Fruit fly (Drosophila melanogaster) whole organism, wandering third instar larva: ENCODE data around the gene CG1999.

Experiments
- Sp1 ChIP-seq: fragments of 200-800 bp; sonication (Bioruptor generic); optimal IDR thresholded peaks from 3 replicates; lab custom pipeline; 2019; ENCODE audit warnings: missing biosample characterization, mild to moderate bottlenecking, missing genetic modification characterization, moderate library complexity
- ey ChIP-seq: fragments of 200-800 bp; sonication (Bioruptor generic); optimal IDR thresholded peaks from 2 replicates; lab custom pipeline; 2016; ENCODE audit warnings: missing biosample characterization, missing genetic modification characterization
- fru ChIP-seq: fragments of 200-800 bp; sonication (Bioruptor generic); optimal IDR thresholded peaks from 3 replicates; lab custom pipeline; 2016; ENCODE audit warnings: missing biosample characterization, mild to moderate bottlenecking, missing genetic modification characterization
- jim ChIP-seq: fragments of 175-275, 200-325 bp; sonication (Bioruptor generic); optimal IDR thresholded peaks from 2 replicates; lab custom pipeline; 2016; ENCODE audit warnings: missing biosample characterization, mild to moderate bottlenecking, missing genetic modification characterization
- pan ChIP-seq: fragments of >200 bp; optimal IDR thresholded peaks from 2 replicates; lab custom pipeline; 2017
- sage ChIP-seq: fragments of 200-800 bp; sonication (Bioruptor generic); optimal IDR thresholded peaks from 2 replicates; lab custom pipeline; 2016; ENCODE audit warnings: missing biosample characterization, mild to moderate bottlenecking, missing genetic modification characterization
- tai ChIP-seq: sonication (Bioruptor generic); optimal IDR thresholded peaks from 2 replicates; lab custom pipeline; 2016; ENCODE audit warnings: missing biosample characterization, missing genetic modification characterization

dm6 chrX:7377840-7378239 lies 19.2 kb downstream of the CG1999 start, which contains the start of gene CheA7a:
- TF ChIP-seq ey (GFP tag; lab: Kevin White, UChicago): no peak
- no peak for TF ChIP-seq sage
- TF ChIP-seq pan (lab: Kevin White, UChicago): no peak
- no peak for TF ChIP-seq jim (GFP tag; lab: Kevin White, UChicago)
- no peak for TF ChIP-seq fru (GFP tag; lab: Kevin White, UChicago)
- no peak for TF ChIP-seq Sp1 (GFP tag; lab: Kevin White, UChicago)
- no peak for TF ChIP-seq tai (GFP tag; lab: Kevin White, UChicago)
